Fruit fly (Drosophila melanogaster): ENCODE measurements around the gene CG18476.

The CG18476 gene

dm6 chr3R:11661712-11662111 is 16.2 kb downstream of the CG18476 start (continued):
- no peak for TF ChIP-seq CG15479 (GFP tag; optimal IDR thresholded peaks at IDR 0.05)
- no peak for TF ChIP-seq kay (GFP tag; optimal IDR thresholded peaks at IDR 0.05)
- peak; percentile 3 for TF ChIP-seq sqz (GFP tag; optimal IDR thresholded peaks at IDR 0.05)
- TF ChIP-seq ems (GFP tag; optimal IDR thresholded peaks at IDR 0.05), result peak; percentile 4
- TF ChIP-seq vfl (GFP tag; optimal IDR thresholded peaks at IDR 0.05), result no peak
- no peak for TF ChIP-seq toy (GFP tag; IDR thresholded peaks at IDR 0.05)
- peak; percentile 27 for TF ChIP-seq nau (GFP tag; optimal IDR thresholded peaks at IDR 0.05)
- TF ChIP-seq CG7271 (tag; optimal IDR thresholded peaks at IDR 0.05), result no peak
- no peak for TF ChIP-seq Trl (optimal IDR thresholded peaks at IDR 0.05)
- no peak for TF ChIP-seq Trl (GFP tag; optimal IDR thresholded peaks at IDR 0.05)
- no peak for TF ChIP-seq peb (GFP tag; IDR thresholded peaks at IDR 0.05)
- TF ChIP-seq Sry-δ (GFP tag; optimal IDR thresholded peaks at IDR 0.05), result no peak
- no peak for TF ChIP-seq org-1 (GFP tag; optimal IDR thresholded peaks at IDR 0.05)
- TF ChIP-seq Ssrp (tag; optimal IDR thresholded peaks at IDR 0.05), result peak; percentile 47
- TF ChIP-seq CG15269 (tag; optimal IDR thresholded peaks at IDR 0.05), result peak; percentile 83
- no peak for TF ChIP-seq CG33213 (GFP tag; optimal IDR thresholded peaks at IDR 0.05)
- TF ChIP-seq Stat92E (GFP tag; optimal IDR thresholded peaks at IDR 0.05), result no peak
- no peak for TF ChIP-seq p53 (GFP tag; optimal IDR thresholded peaks at IDR 0.05)
- peak; percentile 30 for TF ChIP-seq CG10543 (GFP tag; optimal IDR thresholded peaks at IDR 0.05)
- TF ChIP-seq tio (GFP tag; optimal IDR thresholded peaks at IDR 0.05), result no peak
- TF ChIP-seq btn (GFP tag; optimal IDR thresholded peaks at IDR 0.05), result no peak
- TF ChIP-seq wor (GFP tag; IDR thresholded peaks at IDR 0.05), result no peak
- peak; percentile 8 for TF ChIP-seq CG9727 (GFP tag; optimal IDR thresholded peaks at IDR 0.05)
- TF ChIP-seq maf-S (GFP tag; optimal IDR thresholded peaks at IDR 0.05), result no peak
- no peak for TF ChIP-seq CG30431 (GFP tag; optimal IDR thresholded peaks at IDR 0.05)
- TF ChIP-seq CG2129 (GFP tag; IDR thresholded peaks at IDR 0.05; ENCODE audit: partially characterized antibody), result no peak
- TF ChIP-seq CG15011 (GFP tag; optimal IDR thresholded peaks at IDR 0.05), result peak; percentile 7
- no peak; the same call in 1 of the 2 replicates for TF ChIP-seq CG9215 (GFP tag; IDR thresholded peaks at IDR 0.05)
- no peak for TF ChIP-seq grn (GFP tag; optimal IDR thresholded peaks at IDR 0.05)
- no peak for TF ChIP-seq nom (GFP tag; optimal IDR thresholded peaks at IDR 0.05)
- no peak; the same call in 2 of the 3 replicates for TF ChIP-seq B-H1 (GFP tag; IDR thresholded peaks at IDR 0.05)
- no peak for TF ChIP-seq gfzf (GFP tag; optimal IDR thresholded peaks at IDR 0.05)
- TF ChIP-seq BtbVII (GFP tag; optimal IDR thresholded peaks at IDR 0.05), result peak; percentile 57
- peak; percentile 51 for TF ChIP-seq Asciz (GFP tag; optimal IDR thresholded peaks at IDR 0.05)
- TF ChIP-seq tll (GFP tag; optimal IDR thresholded peaks at IDR 0.05), result no peak
- TF ChIP-seq CG7839 (tag; optimal IDR thresholded peaks at IDR 0.05), result peak; percentile 66
- TF ChIP-seq Sry-β (GFP tag; optimal IDR thresholded peaks at IDR 0.05), result no peak
- peak; percentile 60 for TF ChIP-seq grau (tag; optimal IDR thresholded peaks at IDR 0.05)
- peak; percentile 63 for TF ChIP-seq Ada2b (GFP tag; IDR thresholded peaks at IDR 0.05)
- TF ChIP-seq trem (tag; optimal IDR thresholded peaks at IDR 0.05), result no peak
- TF ChIP-seq CG14667 (GFP tag; IDR thresholded peaks at IDR 0.05), result no peak
- TF ChIP-seq bbx (GFP tag; IDR thresholded peaks at IDR 0.05; ENCODE audit: partially characterized antibody), result no peak
- no peak for TF ChIP-seq repo (GFP tag; optimal IDR thresholded peaks at IDR 0.05)
- no peak for TF ChIP-seq gro (GFP tag; optimal IDR thresholded peaks at IDR 0.05)
- TF ChIP-seq row (GFP tag; IDR thresholded peaks at IDR 0.05), result peak; percentile 64
- TF ChIP-seq CG6791 (GFP tag; IDR thresholded peaks at IDR 0.05; ENCODE audit: partially characterized antibody), result no peak
- TF ChIP-seq zfh2 (GFP tag; optimal IDR thresholded peaks at IDR 0.05), result no peak
- TF ChIP-seq H15 (GFP tag; IDR thresholded peaks at IDR 0.05), result no peak
- TF ChIP-seq insv (GFP tag; optimal IDR thresholded peaks at IDR 0.05), result no peak
- no peak for TF ChIP-seq Side (GFP tag; optimal IDR thresholded peaks at IDR 0.05)
- TF ChIP-seq Fer1 (GFP tag; optimal IDR thresholded peaks at IDR 0.05), result peak; percentile 70
- no peak for TF ChIP-seq br (optimal IDR thresholded peaks at IDR 0.05)
